Worm (Caenorhabditis elegans) whole organism, young adult: ENCODE data around the gene pmp-5.

Experiments used
- B0019.2 ChIP-seq: fragments of 200-800 bp; sonication (Bioruptor generic); conservative IDR thresholded peaks from 2 replicates; pipeline ENCODE4 v1.3.6; 2022; ENCODE audit warnings: missing genetic modification reagents, missing genetic modification characterization, missing compliant biosample characterization
- B0035.1 ChIP-seq: sonication (generic microtip); optimal IDR thresholded peaks from 2 replicates; lab custom pipeline; 2016; ENCODE audit warnings: missing genetic modification characterization, mild to moderate bottlenecking, missing compliant biosample characterization, missing genotype, missing genetic modification reagents
- B0336.3 ChIP-seq: fragments of 200-800 bp; sonication (Bioruptor generic); IDR thresholded peaks from 2 replicates; pipeline ENCODE4 v1.3.6; 2022; ENCODE audit warnings: missing genetic modification characterization, missing compliant biosample characterization
- C06A6.2 ChIP-seq: fragments of 200-800 bp; sonication (Bioruptor generic); conservative IDR thresholded peaks from 2 replicates; pipeline ENCODE4 v1.3.6; 2022; ENCODE audit warnings: missing genetic modification characterization, missing compliant biosample characterization
- D2030.7 ChIP-seq: fragments of 200-800 bp; sonication (Bioruptor generic); IDR thresholded peaks from 2 replicates; pipeline ENCODE4 v1.3.6; 2022; ENCODE audit warnings: missing genetic modification reagents, missing genetic modification characterization, missing compliant biosample characterization
- F33H1.4 ChIP-seq: fragments of 200-800 bp; sonication (Bioruptor generic); IDR thresholded peaks from 2 replicates; pipeline ENCODE4 v1.3.6; 2022; ENCODE audit warnings: missing genetic modification reagents, missing genetic modification characterization, missing compliant biosample characterization
- F39B2.1 ChIP-seq: fragments of 200-800 bp; sonication (Bioruptor generic); IDR thresholded peaks from 2 replicates; pipeline ENCODE4 v1.3.6; 2022; ENCODE audit warnings: missing genetic modification reagents, missing genetic modification characterization, missing compliant biosample characterization
- T26A5.8 ChIP-seq: sonication (generic microtip); optimal IDR thresholded peaks from 2 replicates; lab custom pipeline; 2016; ENCODE audit warnings: missing genetic modification characterization, missing compliant biosample characterization
- Y53G8AR.9 ChIP-seq: fragments of 200-800 bp; sonication (Bioruptor generic); conservative IDR thresholded peaks from 2 replicates; pipeline ENCODE4 v1.3.6; 2022; ENCODE audit warnings: missing genetic modification reagents, missing genetic modification characterization, missing compliant biosample characterization
- ama-1 ChIP-seq, 3 experiments: fragments of 150-350 bp in 1 of 3; sonication (generic microtip) in 2 of 3; optimal IDR thresholded peaks; 2 replicates each; lab custom pipeline; 2014 to 2018; ENCODE audit warnings: missing biosample characterization in 2 of 3, missing genetic modification characterization in 2 of 3, missing genetic modification reagents in 2 of 3
- atf-7 ChIP-seq: sonication (generic microtip); optimal IDR thresholded peaks from 2 replicates; lab custom pipeline; 2017; ENCODE audit warnings: mild to moderate bottlenecking, missing genetic modification characterization, missing compliant biosample characterization
- athp-1 ChIP-seq: sonication (generic microtip); optimal IDR thresholded peaks from 2 replicates; lab custom pipeline; 2017; ENCODE audit warnings: mild to moderate bottlenecking, missing genetic modification characterization, missing compliant biosample characterization
- cebp-1 ChIP-seq, 2 experiments: fragments of 200-800 bp in 1 of 2; sonication (Bioruptor generic) in 1 of 2; sonication (generic microtip) in 1 of 2; IDR thresholded peaks in 1 of 2; optimal IDR thresholded peaks in 1 of 2; 2 replicates each; pipeline versions ENCODE4 v1.3.6 to Lab custom; 2017 to 2022; ENCODE audit warnings: missing compliant biosample characterization in 2 of 2, missing genetic modification characterization in 2 of 2, mild to moderate bottlenecking in 1 of 2, missing genetic modification reagents in 1 of 2, moderate library complexity in 1 of 2
- ceh-100 ChIP-seq: fragments of 200-800 bp; sonication (Bioruptor generic); IDR thresholded peaks from 2 replicates; pipeline ENCODE4 v1.3.6; 2022; ENCODE audit warnings: missing genetic modification reagents, missing genetic modification characterization, missing compliant biosample characterization
- ceh-40 ChIP-seq: fragments of 200-800 bp; sonication (Bioruptor generic); IDR thresholded peaks from 2 replicates; pipeline ENCODE4 v1.3.6; 2022; ENCODE audit warnings: missing genetic modification characterization, missing compliant biosample characterization
- ceh-58 ChIP-seq: fragments of 200-800 bp; sonication (Bioruptor generic); IDR thresholded peaks from 2 replicates; pipeline ENCODE4 v1.3.6; 2022; ENCODE audit warnings: missing genetic modification characterization, missing compliant biosample characterization
- dpl-1 ChIP-seq: fragments of 150-350 bp; optimal IDR thresholded peaks from 2 replicates; lab custom pipeline; 2014; ENCODE audit warnings: missing biosample characterization, missing genetic modification reagents, missing genetic modification characterization
- him-1 ChIP-seq: sonication (generic microtip); optimal IDR thresholded peaks from 2 replicates; lab custom pipeline; 2016; ENCODE audit warnings: missing genotype, missing genetic modification reagents, missing genetic modification characterization, missing compliant biosample characterization
- hsf-1 ChIP-seq: fragments of 200-800 bp; sonication (Bioruptor generic); IDR thresholded peaks from 2 replicates; pipeline ENCODE4 v1.3.6; 2022; ENCODE audit warnings: missing genetic modification reagents, missing genetic modification characterization, missing compliant biosample characterization
- lag-1 ChIP-seq: fragments of 200-800 bp; sonication (Bioruptor generic); IDR thresholded peaks from 2 replicates; pipeline ENCODE4 v1.3.6; 2022; ENCODE audit warnings: missing genetic modification reagents, missing genetic modification characterization, missing compliant biosample characterization
- let-526 ChIP-seq: fragments of 200-800 bp; sonication (Bioruptor generic); IDR thresholded peaks from 2 replicates; pipeline ENCODE4 v1.3.6; 2022; ENCODE audit warnings: missing genetic modification reagents, missing genetic modification characterization, missing compliant biosample characterization
- let-607 ChIP-seq, 2 experiments: fragments of 200-800 bp in 1 of 2; sonication (Bioruptor generic) in 1 of 2; sonication (generic microtip) in 1 of 2; optimal IDR thresholded peaks; 2 replicates each; lab custom pipeline; 2016 to 2018; ENCODE audit warnings: mild to moderate bottlenecking in 2 of 2, missing compliant biosample characterization in 2 of 2, missing genetic modification characterization in 2 of 2, moderate library complexity in 2 of 2, missing genotype in 1 of 2
- lin-35 ChIP-seq, 3 experiments: fragments of 150-350 bp in 2 of 3; sonication (generic microtip) in 1 of 3; optimal IDR thresholded peaks; 2 replicates each; lab custom pipeline; 2014 to 2018; ENCODE audit warnings: missing biosample characterization in 3 of 3, missing genetic modification characterization in 3 of 3, missing genetic modification reagents in 3 of 3
- madf-6 ChIP-seq: fragments of 200-800 bp; sonication (Bioruptor generic); IDR thresholded peaks from 2 replicates; pipeline ENCODE4 v1.3.6; 2022; ENCODE audit warnings: missing genetic modification reagents, missing genetic modification characterization, missing compliant biosample characterization
- madf-8 ChIP-seq: fragments of 200-800 bp; sonication (Bioruptor generic); conservative IDR thresholded peaks from 2 replicates; pipeline ENCODE4 v1.3.6; 2022; ENCODE audit warnings: missing genetic modification reagents, missing genetic modification characterization, missing compliant biosample characterization
- nhr-120 ChIP-seq: fragments of 200-800 bp; sonication (Bioruptor generic); IDR thresholded peaks from 2 replicates; pipeline ENCODE4 v1.3.6; 2022; ENCODE audit warnings: missing genetic modification characterization, missing compliant biosample characterization
- nhr-27 ChIP-seq: fragments of 200-800 bp; sonication (Bioruptor generic); optimal IDR thresholded peaks from 2 replicates; lab custom pipeline; 2018; ENCODE audit warnings: mild to moderate bottlenecking, missing genetic modification characterization, moderate library complexity, missing compliant biosample characterization
- rcor-1 ChIP-seq: fragments of 200-800 bp; sonication (Bioruptor generic); IDR thresholded peaks from 2 replicates; pipeline ENCODE4 v1.3.6; 2022; ENCODE audit warnings: missing genetic modification reagents, missing genetic modification characterization, missing compliant biosample characterization
- repo-1 ChIP-seq: sonication (generic microtip); optimal IDR thresholded peaks from 2 replicates; lab custom pipeline; 2017; ENCODE audit warnings: mild to moderate bottlenecking, missing genetic modification characterization, missing compliant biosample characterization
- sdz-38 ChIP-seq: sonication (generic microtip); optimal IDR thresholded peaks from 2 replicates; lab custom pipeline; 2016; ENCODE audit warnings: missing genotype, missing genetic modification characterization, missing compliant biosample characterization
- snpc-3.4 ChIP-seq: sonication (generic microtip); optimal IDR thresholded peaks from 2 replicates; lab custom pipeline; 2017; ENCODE audit warnings: missing genetic modification characterization, mild to moderate bottlenecking, missing compliant biosample characterization, antibody characterized with exemption, moderate library complexity, missing genotype, missing genetic modification reagents
- snpc-4 ChIP-seq, 5 experiments: fragments of 150-350 bp in 1 of 5; sonication (generic microtip) in 4 of 5; optimal IDR thresholded peaks; 2 replicates each; lab custom pipeline; 2014 to 2018; ENCODE audit warnings: missing genetic modification characterization in 5 of 5, missing biosample characterization in 3 of 5, antibody characterized with exemption in 2 of 5, mild to moderate bottlenecking in 2 of 5, missing compliant biosample characterization in 2 of 5, missing genotype in 2 of 5, moderate library complexity in 2 of 5, missing genetic modification reagents in 1 of 5
- xnd-1 ChIP-seq: sonication (generic microtip); optimal IDR thresholded peaks from 2 replicates; lab custom pipeline; 2016; ENCODE audit warnings: missing genotype, missing genetic modification reagents, missing genetic modification characterization, missing compliant biosample characterization
- ztf-26 ChIP-seq: sonication (generic microtip); optimal IDR thresholded peaks from 2 replicates; lab custom pipeline; 2017; ENCODE audit warnings: missing genetic modification characterization, missing compliant biosample characterization
- ztf-28 ChIP-seq: fragments of 200-800 bp; sonication (Bioruptor generic); IDR thresholded peaks from 2 replicates; pipeline ENCODE4 v1.3.6; 2022; ENCODE audit warnings: missing genetic modification reagents, missing genetic modification characterization, missing compliant biosample characterization

Gene pmp-5

ce11 chrV:6655174-6655573 is 10.4 kb downstream of the pmp-5 start, which contains the start of gene syx-18:
Gene syx-18, minus strand, starts transcription at chrV:6655449.
- TF ChIP-seq ama-1 (optimal IDR thresholded peaks at IDR 0.05; lab: Kevin White, UChicago): peak; percentile 18
- TF ChIP-seq ama-1 (GFP tag; optimal IDR thresholded peaks at IDR 0.05; lab: Kevin White, UChicago): peak in 1 of 2 experiments; percentile 49
- TF ChIP-seq nhr-120 (GFP tag; lab: Robert Waterston, UW): no peak
- TF ChIP-seq F33H1.4 (GFP tag; lab: Robert Waterston, UW): no peak
- TF ChIP-seq F39B2.1 (GFP tag; lab: Robert Waterston, UW): 0 out of 2 replicates have a peak, but pooled peaks have one; percentile 9
- peak in 1 of 2 experiments; percentile 38 for TF ChIP-seq let-607 (tag; optimal IDR thresholded peaks at IDR 0.05; lab: Kevin White, UChicago)
- no peak for TF ChIP-seq dpl-1 (GFP tag; lab: Kevin White, UChicago)
- TF ChIP-seq snpc-4 (GFP tag; optimal IDR thresholded peaks at IDR 0.05; lab: Kevin White, UChicago): no peak
- TF ChIP-seq snpc-4 (tag; optimal IDR thresholded peaks at IDR 0.05; lab: Kevin White, UChicago): peak in 1 of 4 experiments; percentile 11
- TF ChIP-seq snpc-3.4 (tag; lab: Kevin White, UChicago): no peak
- TF ChIP-seq cebp-1 (GFP tag; IDR thresholded peaks at IDR 0.05; lab: Robert Waterston, UW): no peak
- peak; percentile 34 for TF ChIP-seq cebp-1 (tag; optimal IDR thresholded peaks at IDR 0.05; lab: Kevin White, UChicago)
- TF ChIP-seq him-1 (tag; lab: Kevin White, UChicago): peak; percentile 11
- no peak for TF ChIP-seq ceh-100 (GFP tag; lab: Robert Waterston, UW)
- TF ChIP-seq D2030.7 (GFP tag; lab: Robert Waterston, UW): 0 out of 2 replicates have a peak, but pooled peaks have one; percentile 26
- peak; percentile 63 for TF ChIP-seq athp-1 (tag; lab: Kevin White, UChicago)
- TF ChIP-seq hsf-1 (GFP tag; lab: Robert Waterston, UW): 0 out of 2 replicates have a peak, but pooled peaks have one; percentile 48
- TF ChIP-seq let-526: no peak
- TF ChIP-seq lag-1 (GFP tag; lab: Robert Waterston, UW): no peak
- peak; percentile 33; the same call in 1 of the 2 replicates for TF ChIP-seq B0336.3
- TF ChIP-seq ceh-58: no peak
- peak; percentile 73 for TF ChIP-seq Y53G8AR.9 (GFP tag; lab: Robert Waterston, UW)
- no peak for TF ChIP-seq C06A6.2
- TF ChIP-seq repo-1 (tag; lab: Kevin White, UChicago): peak; percentile 32
- no peak for TF ChIP-seq madf-8 (GFP tag; lab: Robert Waterston, UW)
- TF ChIP-seq atf-7 (tag; lab: Kevin White, UChicago): peak; percentile 7
- TF ChIP-seq rcor-1 (GFP tag; lab: Robert Waterston, UW): peak; percentile 30; the same call in 1 of the 2 replicates
- TF ChIP-seq nhr-27 (tag; lab: Kevin White, UChicago): no peak
- no peak for TF ChIP-seq T26A5.8
- TF ChIP-seq ztf-28 (GFP tag; lab: Robert Waterston, UW): no peak
- TF ChIP-seq B0019.2 (GFP tag; lab: Robert Waterston, UW): no peak
- TF ChIP-seq madf-6: peak; percentile 53
- TF ChIP-seq lin-35 (GFP tag; optimal IDR thresholded peaks at IDR 0.05; lab: Kevin White, UChicago): peak in 2 of 3 experiments; percentile 33 to 43

ce11 chrV:6652051-6652450 is 13.6 kb downstream of the pmp-5 start, which contains the start of gene T10H9.8:
Gene T10H9.8, plus strand, starts transcription at chrV:6652351.
- TF ChIP-seq xnd-1 (tag; lab: Kevin White, UChicago) (no peak), ztf-26 (tag; lab: Kevin White, UChicago) (peak; percentile 48)
- TF ChIP-seq, all 124 proteins: peak for 1

ce11 chrV:6650508-6650907 is 15.1 kb downstream of the pmp-5 start:
- no peak for TF ChIP-seq B0035.1 (tag; lab: Kevin White, UChicago)
- no peak for TF ChIP-seq madf-6
- TF ChIP-seq sdz-38 (tag; lab: Kevin White, UChicago): no peak
- TF ChIP-seq atf-7 (tag; lab: Kevin White, UChicago): no peak
- no peak for TF ChIP-seq ceh-40 (GFP tag; lab: Robert Waterston, UW)
- TF ChIP-seq, all 124 proteins: peak for 0
